Worm (Caenorhabditis elegans): Measurements from ENCODE around the gene C49F5.6.

Gene C49F5.6

DNA sequence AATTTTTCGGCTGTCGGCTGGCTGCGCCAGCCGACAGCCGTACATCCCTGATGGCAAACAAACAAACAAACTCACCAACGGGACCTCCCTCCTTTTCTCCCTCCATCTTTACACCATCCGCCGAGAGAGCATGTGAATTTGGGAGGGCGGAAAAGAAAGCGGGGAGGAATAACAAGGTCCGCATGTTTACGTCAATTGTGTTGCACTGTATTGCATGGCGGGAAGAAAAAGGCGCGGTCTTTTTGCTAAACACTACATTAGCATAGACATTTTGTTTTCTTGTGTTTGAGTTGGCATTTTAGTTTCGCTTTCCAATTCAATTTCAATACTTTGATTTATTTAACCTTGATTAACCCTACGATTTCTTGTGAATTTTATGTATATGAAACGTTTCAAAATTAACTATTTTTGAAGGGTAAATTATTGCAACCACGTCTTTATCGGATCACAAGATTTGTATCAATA, at the start of gene C49F5.6:
Gene C49F5.6, plus strand, starts transcription at position 415 of the 465 bp plus-strand sequence.
- TF ChIP-seq sea-1 (GFP tag; conservative IDR thresholded peaks at IDR 0.05) (no peak), hmg-4 (GFP tag; optimal IDR thresholded peaks at IDR 0.05) (no peak), ceh-13 (GFP tag; optimal IDR thresholded peaks at IDR 0.05) (no peak), pes-1 (GFP tag; IDR thresholded peaks at IDR 0.05) (no peak), F13C5.2 (tag; optimal IDR thresholded peaks at IDR 0.05) (no peak), B0310.2 (tag; optimal IDR thresholded peaks at IDR 0.05) (no peak), ama-1 (optimal IDR thresholded peaks at IDR 0.05) (no peak), tbx-11 (GFP tag; IDR thresholded peaks at IDR 0.05) (no peak), hnd-1 (tag; optimal IDR thresholded peaks at IDR 0.05) (no peak), scrt-1 (GFP tag; IDR thresholded peaks at IDR 0.05) (no peak), tbx-37 (GFP tag; conservative IDR thresholded peaks at IDR 0.05) (no peak), flt-1 (GFP tag; IDR thresholded peaks at IDR 0.05) (no peak), hmbx-1 (tag; optimal IDR thresholded peaks at IDR 0.05) (no peak), ceh-36 (tag; optimal IDR thresholded peaks at IDR 0.05) (no peak), ets-7 (tag; optimal IDR thresholded peaks at IDR 0.05) (no peak), aly-1 (tag; optimal IDR thresholded peaks at IDR 0.05) (no peak), tra-4 (tag; optimal IDR thresholded peaks at IDR 0.05) (no peak)

ce11 chrX:11938826-11939225, 49.3 kb upstream of the C49F5.6 start, which contains the start of gene F55G7.5:
Gene F55G7.5, minus strand, starts transcription at chrX:11938926.
- no peak for TF ChIP-seq ceh-36 (tag; optimal IDR thresholded peaks at IDR 0.05)
- TF ChIP-seq hmbx-1 (tag; optimal IDR thresholded peaks at IDR 0.05): no peak
- no peak for TF ChIP-seq aly-1 (tag; optimal IDR thresholded peaks at IDR 0.05)

DNA sequence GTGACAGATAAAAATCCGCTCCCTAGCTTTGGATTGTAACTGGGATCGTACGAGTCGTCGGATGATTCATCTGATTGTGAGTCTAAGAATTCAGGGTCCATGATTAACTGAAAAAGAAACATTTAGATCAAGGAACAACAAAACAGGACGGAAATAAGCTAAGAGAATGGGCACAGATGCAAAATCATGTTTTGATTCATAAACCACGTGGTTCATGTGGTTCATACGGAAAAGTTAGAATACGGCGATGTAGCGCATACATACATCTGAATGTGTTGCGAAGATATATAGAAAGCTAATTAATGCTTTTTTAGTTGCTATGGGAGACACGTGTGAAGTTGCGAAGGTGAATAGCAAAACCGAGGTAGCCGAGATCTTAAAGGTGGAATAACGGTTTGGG, 46.2 kb upstream of the C49F5.6 start, which contains the start of gene F55G7.3:
Gene F55G7.3, minus strand, starts transcription at position 101 of the 400 bp plus-strand sequence.
- TF ChIP-seq tbx-37 (GFP tag; conservative IDR thresholded peaks at IDR 0.05): no peak
- TF ChIP-seq aly-1 (tag; optimal IDR thresholded peaks at IDR 0.05): no peak

DNA sequence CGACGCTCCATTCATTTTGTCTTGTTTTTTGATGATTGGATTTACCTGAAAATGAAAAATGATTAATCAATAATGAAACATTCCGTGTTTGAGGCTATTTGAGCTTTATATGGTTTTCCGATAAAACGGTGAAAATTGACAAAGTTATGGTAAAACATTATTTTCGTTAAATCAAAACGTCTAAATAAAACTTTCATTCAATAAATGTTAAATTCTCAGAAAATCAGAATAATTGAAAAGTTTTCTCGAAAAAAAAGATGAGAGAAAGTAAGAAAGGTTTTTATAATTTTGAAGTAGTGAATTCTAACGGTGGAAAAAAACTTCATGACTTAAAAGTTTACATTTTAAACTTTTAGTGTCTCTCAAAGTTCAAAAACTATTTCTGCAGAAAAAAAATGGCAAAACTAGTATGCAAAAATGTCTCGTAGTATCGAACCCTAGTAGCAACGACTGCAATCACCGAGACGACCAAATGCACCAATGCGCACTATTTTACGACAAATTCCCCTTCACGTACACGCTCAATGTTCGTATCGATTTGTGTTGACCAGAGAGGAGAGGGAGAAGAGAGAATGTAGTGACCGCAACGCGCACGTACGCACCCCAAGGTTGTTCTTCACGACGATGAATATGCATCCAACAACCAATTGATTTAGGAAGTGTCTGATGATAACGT, 41.2 kb upstream of the C49F5.6 start, which contains the start of gene nfya-1:
Gene nfya-1, minus strand, starts transcription at position 51 of the 676 bp plus-strand sequence.
- TF ChIP-seq F13C5.2 (tag; optimal IDR thresholded peaks at IDR 0.05) (peak; percentile 9), aly-1 (tag; optimal IDR thresholded peaks at IDR 0.05) (no peak), ama-1 (optimal IDR thresholded peaks at IDR 0.05) (no peak), tbx-11 (GFP tag; IDR thresholded peaks at IDR 0.05) (no peak), ceh-13 (GFP tag; optimal IDR thresholded peaks at IDR 0.05) (no peak), tra-4 (tag; optimal IDR thresholded peaks at IDR 0.05) (no peak), scrt-1 (GFP tag; IDR thresholded peaks at IDR 0.05) (no peak)

- TF ChIP-seq F13C5.2 (tag; optimal IDR thresholded peaks at IDR 0.05) (no peak), hmg-4 (GFP tag; optimal IDR thresholded peaks at IDR 0.05) (peak; percentile 7)
These were observed 39.8 kb upstream of the C49F5.6 start, which contains the start of gene lsd-1 for ce11 chrX:11948184-11948894. Gene lsd-1, plus strand, starts transcription at chrX:11948844.

DNA sequence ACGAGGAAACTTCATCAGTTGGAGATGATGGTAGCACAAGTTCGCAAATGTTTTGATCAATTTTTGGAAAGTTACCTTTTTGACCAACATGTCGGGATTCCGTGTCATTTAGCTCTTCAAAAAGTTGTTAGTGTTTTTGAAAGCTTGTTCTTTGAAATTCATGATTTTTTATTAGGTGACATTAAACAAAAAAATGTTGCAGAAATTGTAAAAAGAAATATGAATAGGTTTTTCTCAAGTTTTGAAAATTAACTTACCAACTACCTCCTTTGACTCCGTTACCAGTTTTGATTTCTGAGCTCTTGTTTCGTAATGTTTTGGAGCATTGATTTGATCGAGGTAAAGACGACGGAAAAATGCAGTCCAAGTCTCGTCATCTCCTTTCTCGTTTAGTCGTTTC, 36.0 kb upstream of the C49F5.6 start:
- TF ChIP-seq tra-4 (tag; optimal IDR thresholded peaks at IDR 0.05): no peak
- no peak for TF ChIP-seq aly-1 (tag; optimal IDR thresholded peaks at IDR 0.05)
- no peak for TF ChIP-seq F13C5.2 (tag; optimal IDR thresholded peaks at IDR 0.05)
- TF ChIP-seq flt-1 (GFP tag; IDR thresholded peaks at IDR 0.05): no peak
- TF ChIP-seq scrt-1 (GFP tag; IDR thresholded peaks at IDR 0.05): no peak
- TF ChIP-seq tbx-37 (GFP tag; conservative IDR thresholded peaks at IDR 0.05): no peak
- TF ChIP-seq hmg-4 (GFP tag; optimal IDR thresholded peaks at IDR 0.05): no peak
- TF ChIP-seq hmbx-1 (tag; optimal IDR thresholded peaks at IDR 0.05): no peak
- no peak for TF ChIP-seq ceh-13 (GFP tag; optimal IDR thresholded peaks at IDR 0.05)
- no peak for TF ChIP-seq B0310.2 (tag; optimal IDR thresholded peaks at IDR 0.05)
- no peak for TF ChIP-seq sea-1 (GFP tag; conservative IDR thresholded peaks at IDR 0.05)
- no peak for TF ChIP-seq ets-7 (tag; optimal IDR thresholded peaks at IDR 0.05)

DNA sequence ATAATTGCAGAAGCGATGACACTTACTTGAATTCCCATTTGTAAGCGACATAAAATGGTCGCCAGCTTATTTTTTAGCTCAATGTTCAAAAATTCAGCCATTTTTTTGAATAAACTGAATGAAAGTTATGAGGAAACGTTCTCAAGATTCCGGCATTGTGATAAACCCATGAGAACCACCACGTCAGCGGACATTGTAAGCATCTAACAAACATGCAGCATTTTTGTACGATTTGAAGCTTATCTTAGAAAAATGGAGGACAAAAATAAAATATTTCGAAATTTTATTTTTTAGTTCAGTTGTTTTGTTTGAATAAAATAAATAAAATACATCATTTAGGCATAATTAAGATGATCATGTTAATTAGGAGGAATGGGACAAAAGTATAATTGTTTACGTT, 34.9 kb upstream of the C49F5.6 start, which contains the start of gene T08D10.4:
Gene T08D10.4, minus strand, starts transcription at position 101 of the 400 bp plus-strand sequence.
- no peak for TF ChIP-seq B0310.2 (tag; optimal IDR thresholded peaks at IDR 0.05)
- TF ChIP-seq pes-1 (GFP tag; IDR thresholded peaks at IDR 0.05): no peak
- TF ChIP-seq tbx-11 (GFP tag; IDR thresholded peaks at IDR 0.05): no peak
- no peak for TF ChIP-seq hmbx-1 (tag; optimal IDR thresholded peaks at IDR 0.05)
- no peak for TF ChIP-seq aly-1 (tag; optimal IDR thresholded peaks at IDR 0.05)
- TF ChIP-seq tra-4 (tag; optimal IDR thresholded peaks at IDR 0.05): no peak
- TF ChIP-seq tbx-37 (GFP tag; conservative IDR thresholded peaks at IDR 0.05): no peak
- TF ChIP-seq ama-1 (optimal IDR thresholded peaks at IDR 0.05): no peak

ce11 chrX:11955125-11955524, 33.0 kb upstream of the C49F5.6 start, which contains the start of gene T08D10.3:
Gene T08D10.3, plus strand, starts transcription at chrX:11955425.
- TF ChIP-seq ceh-13 (GFP tag; optimal IDR thresholded peaks at IDR 0.05): no peak
- TF ChIP-seq hnd-1 (tag; optimal IDR thresholded peaks at IDR 0.05): no peak
- TF ChIP-seq tra-4 (tag; optimal IDR thresholded peaks at IDR 0.05): no peak
- TF ChIP-seq tbx-37 (GFP tag; conservative IDR thresholded peaks at IDR 0.05): no peak
- no peak for TF ChIP-seq hmbx-1 (tag; optimal IDR thresholded peaks at IDR 0.05)
- TF ChIP-seq hmg-4 (GFP tag; optimal IDR thresholded peaks at IDR 0.05): no peak
- TF ChIP-seq ceh-36 (tag; optimal IDR thresholded peaks at IDR 0.05): no peak
- no peak for TF ChIP-seq tbx-11 (GFP tag; IDR thresholded peaks at IDR 0.05)
- no peak for TF ChIP-seq ama-1 (optimal IDR thresholded peaks at IDR 0.05)
- TF ChIP-seq aly-1 (tag; optimal IDR thresholded peaks at IDR 0.05): no peak
- TF ChIP-seq ets-7 (tag; optimal IDR thresholded peaks at IDR 0.05): no peak
- no peak for TF ChIP-seq flt-1 (GFP tag; IDR thresholded peaks at IDR 0.05)
- no peak for TF ChIP-seq sea-1 (GFP tag; conservative IDR thresholded peaks at IDR 0.05)
- TF ChIP-seq F13C5.2 (tag; optimal IDR thresholded peaks at IDR 0.05): no peak

Data from whole organism, early embryonic.